Fruit fly (Drosophila melanogaster) whole organism, pupa: ENCODE results near the gene Grp170.

ENCODE experiments used
- CG8159 ChIP-seq: fragments of 200-800 bp; sonication (Bioruptor generic); optimal IDR thresholded peaks from 3 replicates; lab custom pipeline; 2018; ENCODE audit warnings: missing biosample characterization, mild to moderate bottlenecking, missing genetic modification characterization, moderate library complexity
- D1 ChIP-seq: fragments of 200-800 bp; sonication (Bioruptor generic); optimal IDR thresholded peaks from 2 replicates; lab custom pipeline; 2018; ENCODE audit warnings: missing biosample characterization, mild to moderate bottlenecking, missing genetic modification characterization, moderate library complexity
- EcR ChIP-seq: fragments of 200-800 bp; sonication (Bioruptor generic); optimal IDR thresholded peaks from 3 replicates; lab custom pipeline; 2019; ENCODE audit warnings: missing biosample characterization, missing genetic modification characterization, mild to moderate bottlenecking, moderate library complexity, missing genetic modification reagents
- Ets98B ChIP-seq: fragments of 200-800 bp; sonication (Bioruptor generic); IDR thresholded peaks from 2 replicates; pipeline ENCODE4 v1.3.6; 2022; ENCODE audit warnings: missing biosample characterization, missing genetic modification characterization
- Pif1A ChIP-seq: fragments of 200-800 bp; sonication (Bioruptor generic); optimal IDR thresholded peaks from 3 replicates; lab custom pipeline; 2016; ENCODE audit warnings: missing biosample characterization, missing genetic modification characterization
- Pif1B ChIP-seq: fragments of 200-800 bp; sonication (Bioruptor generic); optimal IDR thresholded peaks from 3 replicates; lab custom pipeline; 2016; ENCODE audit warnings: missing biosample characterization, missing genetic modification characterization

DNA sequence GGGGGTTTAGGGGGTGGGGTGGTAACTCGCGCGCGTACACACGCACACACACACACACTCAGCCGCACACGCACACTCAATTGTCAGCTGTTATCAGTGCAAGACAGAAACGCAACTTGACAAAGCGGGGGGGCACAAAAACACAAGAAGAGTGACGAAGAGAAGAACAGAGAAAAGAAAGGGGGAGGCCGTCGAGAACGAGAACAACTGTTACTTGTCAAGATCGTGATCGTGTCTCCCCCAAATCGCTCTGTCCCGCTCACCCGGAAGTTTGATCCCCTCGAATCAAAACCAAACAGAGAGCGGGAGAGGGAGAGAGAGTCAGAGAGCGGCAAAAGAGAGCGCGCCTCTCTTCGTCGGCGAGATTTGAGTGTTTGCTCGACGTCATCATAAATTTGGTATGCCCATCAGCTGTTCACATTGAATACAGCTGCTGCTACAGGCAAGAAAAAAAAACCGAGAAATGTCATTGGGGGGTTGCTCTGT is 42.5 kb upstream of the Grp170 start:
- TF ChIP-seq Pif1A (GFP tag; lab: Kevin White, UChicago) (peak; percentile 22), EcR (GFP tag; lab: Kevin White, UChicago) (peak; percentile 72), D1 (tag; lab: Kevin White, UChicago) (no peak), Pif1B (GFP tag; lab: Kevin White, UChicago) (peak; percentile 45), Ets98B (peak; percentile 50; the same call in 1 of the 2 replicates), CG8159 (no peak)
